Fruit fly (Drosophila melanogaster) ovary, adult (tissue): ENCODE results near the gene Teh3.

Experiments
- CG17801 ChIP-seq: fragments of 200-800 bp; optimal IDR thresholded peaks from 2 replicates; lab custom pipeline; 2019; ENCODE audit warnings: missing biosample characterization, mild to moderate bottlenecking, missing genetic modification characterization, moderate library complexity; ENCODE audit not compliant: partially characterized antibody

The Teh3 gene

DNA sequence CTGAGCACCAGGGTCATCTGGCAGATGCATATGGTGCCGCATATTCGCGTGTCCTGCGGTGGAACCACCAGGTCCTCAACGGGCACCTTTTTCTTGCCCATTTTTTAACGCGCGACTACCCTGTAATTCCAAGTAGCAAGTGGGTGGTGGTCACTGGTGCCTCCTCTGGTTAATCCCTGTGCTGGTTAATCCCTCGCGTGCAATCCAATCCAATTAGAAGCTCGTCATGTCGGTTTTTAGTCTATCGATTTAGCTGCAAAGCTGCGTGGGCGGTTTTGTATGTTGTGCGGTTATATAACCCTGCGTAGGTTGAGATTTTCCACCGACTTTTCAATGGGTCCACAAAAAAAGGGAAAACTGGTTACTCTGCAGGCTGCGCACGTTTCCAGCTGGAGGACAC lies at the start of gene Teh3:
Teh3 (minus strand) TSS at position 101 of the 400 bp plus-strand sequence.
- no peak for TF ChIP-seq CG17801 (GFP tag; lab: Kevin White, UChicago)

DNA sequence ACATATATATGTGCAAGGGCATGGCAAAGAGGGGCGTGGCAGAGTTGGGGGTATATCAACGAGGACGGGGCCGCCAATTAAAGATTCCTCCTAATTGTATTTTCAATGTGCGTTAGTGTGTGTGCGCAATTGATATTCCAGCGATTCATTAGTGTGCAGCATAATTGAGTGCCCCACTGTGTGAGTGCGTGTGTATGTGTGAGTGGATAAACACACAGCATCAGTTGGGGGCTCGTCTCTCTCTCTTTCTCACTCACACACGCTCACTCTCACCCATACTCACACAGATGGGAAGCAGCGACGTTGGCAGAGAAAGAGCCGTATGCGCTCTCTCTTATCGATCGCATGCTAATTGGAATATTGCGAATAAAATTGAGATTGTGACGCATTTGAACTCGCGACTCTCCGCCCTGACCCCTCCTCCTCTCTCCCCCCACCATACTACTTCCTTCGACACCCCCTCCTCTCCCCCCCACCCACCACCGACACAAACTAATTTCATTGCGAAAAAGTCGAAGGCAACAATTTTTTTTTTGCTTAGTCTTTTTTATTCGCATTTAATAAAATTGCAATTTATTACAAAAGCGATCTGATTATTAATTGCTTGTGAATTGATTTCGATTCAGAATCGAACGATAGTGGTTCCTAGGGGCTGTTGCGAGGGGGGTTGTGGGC lies 49.3 kb upstream of the Teh3 start:
- no peak for TF ChIP-seq CG17801 (GFP tag; lab: Kevin White, UChicago)

DNA sequence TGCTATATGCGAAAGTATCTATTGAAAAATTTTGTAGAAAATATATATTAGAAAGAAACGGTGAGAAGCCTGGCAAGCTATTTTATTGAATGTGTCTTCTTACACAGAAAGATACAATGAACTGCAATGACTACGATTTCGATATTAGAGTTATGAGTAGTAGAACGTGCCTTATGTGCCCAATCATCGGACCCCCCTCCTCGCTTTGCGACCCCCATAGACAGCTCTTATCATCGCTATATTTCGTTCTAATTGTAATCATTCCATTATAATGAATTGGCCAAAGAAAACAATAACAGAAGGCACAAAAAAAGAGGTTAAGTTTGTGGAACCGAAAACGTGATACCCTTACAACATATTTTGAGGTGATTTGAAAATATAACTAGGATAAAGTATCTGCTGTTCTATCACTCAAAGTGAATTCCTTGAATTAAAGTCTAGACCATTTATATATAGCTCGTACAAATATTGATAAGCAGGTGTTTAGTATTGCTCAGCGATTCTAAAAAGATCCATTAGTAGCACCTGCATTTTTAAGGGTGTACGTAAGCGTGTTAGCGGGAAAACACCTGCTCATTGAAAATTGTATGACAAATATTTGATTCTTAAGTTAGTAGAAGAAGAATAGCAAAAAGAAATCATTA lies 48.4 kb upstream of the Teh3 start:
- no peak for TF ChIP-seq CG17801 (GFP tag; lab: Kevin White, UChicago)

DNA sequence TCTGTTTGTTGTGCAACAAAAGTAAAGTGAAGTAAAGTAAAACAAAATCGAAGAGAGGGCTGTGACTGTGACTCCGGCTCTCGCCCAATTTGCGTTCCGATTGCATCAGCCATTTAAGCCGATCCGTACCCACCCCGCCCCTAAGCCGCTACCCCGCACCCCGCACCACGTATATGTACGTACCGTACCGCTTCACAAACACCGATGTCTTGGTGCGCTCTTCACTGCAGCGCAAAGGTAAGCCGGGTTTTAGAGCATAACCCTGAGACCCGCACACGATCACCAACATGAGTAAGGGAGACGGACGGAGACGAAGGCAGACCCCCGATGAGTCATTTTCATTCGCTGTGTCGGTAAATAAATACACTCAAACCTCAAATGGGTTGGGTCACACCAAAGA lies 47.8 kb upstream of the Teh3 start:
- peak; percentile 2 for TF ChIP-seq CG17801 (GFP tag; lab: Kevin White, UChicago)

DNA sequence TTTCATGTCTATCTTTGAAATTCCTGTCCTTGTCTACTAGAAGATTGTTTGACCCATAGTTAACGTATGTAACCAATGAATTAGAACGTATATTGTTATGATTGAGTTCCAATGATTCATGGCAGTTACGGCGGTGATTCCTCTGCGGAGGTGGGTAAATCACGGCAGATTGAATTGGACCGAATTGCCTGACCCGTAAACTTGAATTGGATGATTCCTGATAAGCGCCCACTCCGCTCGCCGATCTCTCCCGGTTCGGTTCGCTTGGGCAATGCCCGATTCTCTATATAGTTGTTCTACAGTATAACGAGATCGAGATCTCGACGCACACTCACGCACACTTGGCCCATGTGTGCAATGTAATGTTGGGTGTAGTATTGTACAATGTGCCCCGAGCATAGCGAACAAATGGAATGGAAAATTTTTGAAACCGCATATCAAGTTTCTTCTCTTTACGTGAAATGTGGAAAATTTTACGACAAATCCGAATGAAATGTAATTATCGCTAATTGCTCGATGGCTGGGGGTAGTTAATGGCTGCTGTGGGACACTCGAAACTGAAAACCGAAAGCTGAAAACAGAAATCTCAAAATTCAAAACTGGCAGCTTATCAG lies 47.0 kb upstream of the Teh3 start:
- TF ChIP-seq CG17801 (GFP tag; lab: Kevin White, UChicago), result no peak

dm6 chr3L:4230357-4230901 lies 46.0 kb upstream of the Teh3 start:
- TF ChIP-seq CG17801 (GFP tag; lab: Kevin White, UChicago), result peak; percentile 46

- no peak for TF ChIP-seq CG17801 (GFP tag; lab: Kevin White, UChicago)
Measured at dm6 chr3L:4229365-4229967, 45.0 kb upstream of the Teh3 start.

dm6 chr3L:4228187-4228836 lies 43.8 kb upstream of the Teh3 start:
- peak; percentile 57 for TF ChIP-seq CG17801 (GFP tag; lab: Kevin White, UChicago)

- no peak for TF ChIP-seq CG17801 (GFP tag; lab: Kevin White, UChicago)
Measured at dm6 chr3L:4227164-4227563, 42.7 kb upstream of the Teh3 start, which contains the start of gene CG46460. Gene CG46460 (minus strand): TSS chr3L:4227302.

DNA sequence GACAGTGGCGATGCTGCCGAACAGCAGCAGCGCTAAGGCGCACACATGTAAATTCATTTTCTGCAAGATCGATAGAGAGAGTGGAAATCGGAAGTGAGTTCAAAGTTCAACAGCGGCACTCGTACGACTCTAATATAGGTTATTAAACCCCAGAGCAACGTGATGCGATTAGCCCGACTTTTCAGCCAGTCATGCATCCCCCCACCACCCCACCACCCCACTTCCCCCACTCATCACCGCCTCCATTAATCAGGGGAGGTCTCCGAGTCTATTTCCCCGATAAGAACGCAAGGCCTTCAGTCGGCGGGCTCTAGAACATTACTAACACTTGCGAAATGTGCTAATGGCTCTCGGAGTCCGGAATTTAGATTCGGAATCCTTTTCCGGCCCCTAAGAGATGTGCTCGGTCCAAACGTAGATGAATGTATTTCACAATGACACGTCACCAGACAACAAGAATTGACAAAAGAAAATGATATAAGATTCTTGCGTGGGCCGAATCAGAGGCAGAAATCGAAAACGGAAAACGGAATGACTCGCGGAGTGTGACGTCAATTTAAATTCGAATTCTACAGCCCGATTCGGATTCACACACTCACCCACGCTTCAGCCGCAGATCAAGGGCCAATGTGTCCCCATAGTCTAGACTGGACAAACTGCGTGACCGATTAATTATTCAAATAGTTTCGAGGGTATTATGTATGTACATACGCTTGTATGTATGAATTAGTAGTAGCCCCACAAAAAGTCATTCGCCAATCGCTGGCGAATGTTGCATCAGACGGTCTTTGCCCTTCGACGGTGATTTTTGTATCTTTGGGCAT lies 41.4 kb upstream of the Teh3 start:
- TF ChIP-seq CG17801 (GFP tag; lab: Kevin White, UChicago), result no peak

- no peak for TF ChIP-seq CG17801 (GFP tag; lab: Kevin White, UChicago)
Measured at dm6 chr3L:4221792-4222191, 37.3 kb upstream of the Teh3 start.

- no peak for TF ChIP-seq CG17801 (GFP tag; lab: Kevin White, UChicago)
Measured at dm6 chr3L:4221226-4221770, 36.8 kb upstream of the Teh3 start.

dm6 chr3L:4220679-4221078 lies 36.2 kb upstream of the Teh3 start:
- TF ChIP-seq CG17801 (GFP tag; lab: Kevin White, UChicago), result no peak
